Fruit fly (Drosophila melanogaster) whole organism, wandering third instar larva: ENCODE results near the gene CG15385.

ENCODE experiments used
- Dfd ChIP-seq: fragments of >200 bp; optimal IDR thresholded peaks from 2 replicates; lab custom pipeline; 2017; ENCODE audit warnings: missing biosample characterization, missing genetic modification characterization
- Hnf4 ChIP-seq: fragments of 200-800 bp; sonication (Bioruptor generic); optimal IDR thresholded peaks from 2 replicates; lab custom pipeline; 2016; ENCODE audit warnings: missing biosample characterization, mild to moderate bottlenecking, missing genetic modification characterization
- OdsH ChIP-seq: fragments of 200-800 bp; sonication (Bioruptor generic); optimal IDR thresholded peaks from 2 replicates; lab custom pipeline; 2016; ENCODE audit warnings: missing biosample characterization, mild to moderate bottlenecking, missing genetic modification characterization
- ey ChIP-seq: fragments of 200-800 bp; sonication (Bioruptor generic); optimal IDR thresholded peaks from 2 replicates; lab custom pipeline; 2016; ENCODE audit warnings: missing biosample characterization, missing genetic modification characterization
- foxo ChIP-seq, 2 experiments: fragments of 200-800 bp; sonication (Bioruptor generic); optimal IDR thresholded peaks; 2 replicates in 1 of 2; 3 replicates in 1 of 2; lab custom pipeline; 2016 to 2017; ENCODE audit warnings: missing biosample characterization in 2 of 2, missing genetic modification characterization in 2 of 2
- psq ChIP-seq: fragments of 200-800 bp; sonication (Bioruptor generic); optimal IDR thresholded peaks from 3 replicates; lab custom pipeline; 2017; ENCODE audit warnings: missing biosample characterization, mild to moderate bottlenecking, missing genetic modification characterization, moderate library complexity
- rgr ChIP-seq: fragments of 200-800 bp; sonication (Bioruptor generic); optimal IDR thresholded peaks from 3 replicates; lab custom pipeline; 2016; ENCODE audit warnings: missing biosample characterization, mild to moderate bottlenecking, missing genetic modification characterization
- sv ChIP-seq: fragments of 200-800 bp; sonication (Bioruptor generic); optimal IDR thresholded peaks from 3 replicates; lab custom pipeline; 2016; ENCODE audit warnings: missing biosample characterization, missing genetic modification characterization

- peak; percentile 95 for TF ChIP-seq psq (GFP tag; lab: Kevin White, UChicago)
- peak; percentile 73 for TF ChIP-seq sv (GFP tag; lab: Kevin White, UChicago)
- TF ChIP-seq OdsH (GFP tag; lab: Kevin White, UChicago): peak; percentile 88
- TF ChIP-seq foxo (GFP tag; optimal IDR thresholded peaks at IDR 0.05; lab: Kevin White, UChicago): peak; percentile 87 to 92
- TF ChIP-seq rgr (GFP tag; lab: Kevin White, UChicago): peak; percentile 86
- peak; percentile 77 for TF ChIP-seq Hnf4 (GFP tag; lab: Kevin White, UChicago)
- TF ChIP-seq Dfd (GFP tag; lab: Kevin White, UChicago): no peak
- peak; percentile 93 for TF ChIP-seq ey
Measured at dm6 chr2L:2163568-2163953, 48.8 kb downstream of the CG15385 start.
